Worm (Caenorhabditis elegans): ENCODE data around the gene nyn-3.

The nyn-3 gene

DNA sequence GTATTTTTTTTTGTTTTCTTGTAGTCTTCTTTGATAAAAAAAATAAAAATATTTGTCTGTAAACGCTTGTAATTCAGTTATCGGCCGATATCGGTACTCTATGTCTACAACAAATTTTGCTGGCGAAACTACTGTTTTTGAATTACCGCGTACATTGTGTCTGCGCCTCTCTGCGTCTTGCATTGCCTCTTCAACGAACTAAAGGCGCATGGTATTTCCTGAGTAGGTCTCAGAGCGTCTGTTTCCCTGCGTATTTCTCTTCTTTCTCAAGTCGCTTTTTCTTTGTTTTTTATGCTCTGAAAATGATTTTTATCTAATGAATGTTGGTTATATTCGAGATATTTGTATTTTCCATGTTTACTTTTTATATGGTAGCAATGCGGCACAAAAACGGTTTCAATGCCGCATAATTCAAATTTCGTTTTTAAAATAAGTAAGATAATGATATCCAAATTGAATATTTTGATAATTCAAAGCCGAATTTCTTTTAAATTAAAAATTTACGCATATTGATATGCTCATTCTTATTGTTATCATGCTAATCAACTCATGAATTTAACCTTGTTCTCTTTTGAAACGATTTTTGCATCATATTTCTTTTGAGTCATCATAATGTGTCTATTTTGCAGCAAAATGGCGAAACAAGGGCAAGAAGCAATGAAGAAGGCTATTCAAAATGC, 41.5 kb downstream of the nyn-3 start, which contains the start of gene phb-2:
Gene phb-2, plus strand, starts transcription at position 630 of the 680 bp plus-strand sequence.
- TF ChIP-seq ref-1 (GFP tag; conservative IDR thresholded peaks at IDR 0.05) (no peak), cog-1 (tag; optimal IDR thresholded peaks at IDR 0.05) (no peak), med-1 (GFP tag; optimal IDR thresholded peaks at IDR 0.05; ENCODE audit: insufficient read depth) (no peak), flt-1 (GFP tag; IDR thresholded peaks at IDR 0.05) (0 out of 2 replicates have a peak, but pooled peaks have one; percentile 51)

DNA sequence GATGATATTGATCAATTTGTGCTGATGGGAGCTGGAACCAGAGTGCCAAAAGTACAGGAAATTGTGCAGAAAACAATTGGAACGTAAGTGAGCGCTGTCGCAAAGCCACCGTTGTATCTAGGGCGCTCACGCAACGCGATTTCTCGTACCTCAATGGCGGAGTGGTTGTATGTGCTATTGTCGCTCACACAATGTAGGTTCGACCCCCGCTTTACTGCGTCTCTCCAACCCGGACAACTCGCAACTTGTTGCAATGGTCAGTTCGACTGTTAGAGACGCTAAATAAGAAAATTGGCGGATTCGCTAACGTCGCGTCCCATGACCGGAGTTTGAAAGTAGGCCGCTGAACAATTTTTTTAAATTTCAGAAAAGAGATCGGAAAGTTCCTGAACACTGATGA, 43.9 kb downstream of the nyn-3 start:
- peak; percentile 83 for TF ChIP-seq ref-1 (GFP tag; conservative IDR thresholded peaks at IDR 0.05)
- peak; percentile 43 for TF ChIP-seq cog-1 (tag; optimal IDR thresholded peaks at IDR 0.05)
- TF ChIP-seq T22C8.4 (GFP tag; IDR thresholded peaks at IDR 0.05) = no peak; the same call in 1 of the 2 replicates
- peak; percentile 92 for TF ChIP-seq flt-1 (GFP tag; IDR thresholded peaks at IDR 0.05)
- TF ChIP-seq ztf-29 (GFP tag; IDR thresholded peaks at IDR 0.05) = peak; percentile 66
- TF ChIP-seq med-1 (GFP tag; optimal IDR thresholded peaks at IDR 0.05; ENCODE audit: insufficient read depth) = peak; percentile 20
- peak; percentile 71 for TF ChIP-seq klf-2 (GFP tag; conservative IDR thresholded peaks at IDR 0.05)
- peak; percentile 91 for TF ChIP-seq tab-1 (GFP tag; IDR thresholded peaks at IDR 0.05)
- peak; percentile 90 for TF ChIP-seq ztf-23 (GFP tag; IDR thresholded peaks at IDR 0.05)

DNA sequence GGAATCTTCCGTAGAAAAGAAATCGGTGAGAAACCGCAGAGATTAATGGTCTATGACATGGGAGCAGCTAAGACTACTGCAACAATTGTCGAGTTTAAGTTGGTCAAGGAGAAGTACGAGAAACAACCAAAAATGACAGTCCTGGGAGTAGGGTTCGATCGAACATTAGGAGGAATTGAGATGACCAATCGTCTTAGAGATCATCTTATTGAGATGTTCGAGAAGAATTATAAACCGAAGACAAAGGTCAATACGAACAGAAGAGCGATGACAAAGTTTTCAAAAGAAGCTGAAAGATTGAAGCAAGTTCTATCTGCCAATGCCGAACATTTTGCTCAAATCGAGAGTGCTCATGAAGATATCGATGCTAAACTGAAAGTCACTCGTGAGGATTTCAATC, 44.4 kb downstream of the nyn-3 start:
- no peak for TF ChIP-seq ztf-23 (GFP tag; IDR thresholded peaks at IDR 0.05)
- no peak for TF ChIP-seq med-1 (GFP tag; optimal IDR thresholded peaks at IDR 0.05; ENCODE audit: insufficient read depth)
- TF ChIP-seq cog-1 (tag; optimal IDR thresholded peaks at IDR 0.05) = no peak
- TF ChIP-seq flt-1 (GFP tag; IDR thresholded peaks at IDR 0.05) = no peak
- TF ChIP-seq ref-1 (GFP tag; conservative IDR thresholded peaks at IDR 0.05) = no peak
- no peak for TF ChIP-seq ztf-29 (GFP tag; IDR thresholded peaks at IDR 0.05)
- TF ChIP-seq tab-1 (GFP tag; IDR thresholded peaks at IDR 0.05) = no peak
- TF ChIP-seq T22C8.4 (GFP tag; IDR thresholded peaks at IDR 0.05) = no peak
- TF ChIP-seq klf-2 (GFP tag; conservative IDR thresholded peaks at IDR 0.05) = no peak

DNA sequence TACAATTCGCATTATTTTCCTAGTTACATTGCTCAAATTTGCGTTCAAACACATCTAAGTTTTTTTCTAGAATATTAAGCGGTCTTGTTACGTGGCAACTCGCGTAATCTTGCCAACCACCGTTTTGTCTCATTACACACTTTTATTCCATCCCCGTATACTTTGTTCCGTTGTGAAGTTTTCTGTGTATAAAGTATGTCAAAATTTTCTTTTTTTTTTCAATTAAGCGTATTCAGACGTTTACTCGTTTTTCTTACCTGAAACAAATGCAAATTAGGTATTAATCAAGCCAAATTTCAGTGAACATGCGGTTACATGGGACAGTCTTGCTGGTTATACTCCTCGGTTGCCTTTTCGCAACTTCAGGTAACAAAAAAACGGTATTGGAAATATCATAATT, 45.4 kb downstream of the nyn-3 start, which contains the start of gene T24H7.2:
Gene T24H7.2, plus strand, starts transcription at position 301 of the 400 bp plus-strand sequence.
- TF ChIP-seq flt-1 (GFP tag; IDR thresholded peaks at IDR 0.05) (no peak), ref-1 (GFP tag; conservative IDR thresholded peaks at IDR 0.05) (no peak), T22C8.4 (GFP tag; IDR thresholded peaks at IDR 0.05) (no peak), ztf-29 (GFP tag; IDR thresholded peaks at IDR 0.05) (no peak), klf-2 (GFP tag; conservative IDR thresholded peaks at IDR 0.05) (no peak), ztf-23 (GFP tag; IDR thresholded peaks at IDR 0.05) (no peak), tab-1 (GFP tag; IDR thresholded peaks at IDR 0.05) (no peak), cog-1 (tag; optimal IDR thresholded peaks at IDR 0.05) (no peak), med-1 (GFP tag; optimal IDR thresholded peaks at IDR 0.05; ENCODE audit: insufficient read depth) (no peak)

DNA sequence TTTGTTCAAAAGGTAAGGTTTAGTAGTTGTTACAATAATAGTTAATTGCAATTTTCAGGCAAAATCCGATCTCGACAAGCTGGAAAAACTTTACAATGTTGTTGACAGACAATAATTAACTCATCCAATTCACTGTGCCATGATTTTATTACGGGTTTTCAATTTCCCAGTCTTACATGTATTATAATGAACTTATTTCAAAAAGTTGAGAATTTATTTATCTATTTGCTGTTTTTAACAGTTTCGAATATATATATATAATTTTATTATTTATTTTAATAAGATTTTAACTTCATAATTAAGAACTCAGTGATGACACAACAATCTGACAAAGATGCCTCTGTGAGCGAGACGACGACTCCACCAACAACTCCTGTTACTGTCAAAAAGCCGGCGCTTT, 46.4 kb downstream of the nyn-3 start, which contains the start of gene lelo-1:
Gene lelo-1, plus strand, starts transcription at position 301 of the 400 bp plus-strand sequence.
- TF ChIP-seq klf-2 (GFP tag; conservative IDR thresholded peaks at IDR 0.05) = no peak
- no peak for TF ChIP-seq med-1 (GFP tag; optimal IDR thresholded peaks at IDR 0.05; ENCODE audit: insufficient read depth)
- TF ChIP-seq ref-1 (GFP tag; conservative IDR thresholded peaks at IDR 0.05) = no peak
- TF ChIP-seq T22C8.4 (GFP tag; IDR thresholded peaks at IDR 0.05) = no peak
- no peak for TF ChIP-seq tab-1 (GFP tag; IDR thresholded peaks at IDR 0.05)
- TF ChIP-seq cog-1 (tag; optimal IDR thresholded peaks at IDR 0.05) = no peak
- no peak for TF ChIP-seq ztf-29 (GFP tag; IDR thresholded peaks at IDR 0.05)
- no peak for TF ChIP-seq ztf-23 (GFP tag; IDR thresholded peaks at IDR 0.05)
- TF ChIP-seq flt-1 (GFP tag; IDR thresholded peaks at IDR 0.05) = no peak

DNA sequence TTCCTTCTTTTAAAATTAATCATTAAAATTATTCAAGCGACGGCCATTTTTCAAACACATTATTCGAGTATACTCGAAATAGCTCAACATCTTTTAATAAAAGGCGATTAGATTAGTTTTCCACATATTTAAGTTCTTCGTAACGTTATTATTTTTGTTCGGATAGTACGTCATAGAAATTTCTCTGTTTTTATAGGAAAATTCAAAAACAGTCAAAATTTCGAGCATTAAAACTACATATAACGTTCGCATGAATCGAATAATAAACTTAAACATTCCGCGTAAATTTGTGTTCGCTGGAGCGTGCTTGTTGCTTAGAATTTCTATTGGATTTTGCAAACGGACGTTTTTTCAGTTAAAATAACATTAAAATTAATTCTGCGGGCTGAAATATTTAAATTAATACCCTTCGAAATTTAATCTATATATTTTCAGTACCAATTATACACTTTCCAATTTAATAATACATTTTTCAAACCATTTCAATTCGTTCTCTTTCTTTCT, 47.2 kb downstream of the nyn-3 start, which contains the start of gene blos-4:
Gene blos-4, plus strand, starts transcription at position 51 of the 504 bp plus-strand sequence.
- TF ChIP-seq ref-1 (GFP tag; conservative IDR thresholded peaks at IDR 0.05) = no peak
- no peak for TF ChIP-seq med-1 (GFP tag; optimal IDR thresholded peaks at IDR 0.05; ENCODE audit: insufficient read depth)
- TF ChIP-seq tab-1 (GFP tag; IDR thresholded peaks at IDR 0.05) = no peak

DNA sequence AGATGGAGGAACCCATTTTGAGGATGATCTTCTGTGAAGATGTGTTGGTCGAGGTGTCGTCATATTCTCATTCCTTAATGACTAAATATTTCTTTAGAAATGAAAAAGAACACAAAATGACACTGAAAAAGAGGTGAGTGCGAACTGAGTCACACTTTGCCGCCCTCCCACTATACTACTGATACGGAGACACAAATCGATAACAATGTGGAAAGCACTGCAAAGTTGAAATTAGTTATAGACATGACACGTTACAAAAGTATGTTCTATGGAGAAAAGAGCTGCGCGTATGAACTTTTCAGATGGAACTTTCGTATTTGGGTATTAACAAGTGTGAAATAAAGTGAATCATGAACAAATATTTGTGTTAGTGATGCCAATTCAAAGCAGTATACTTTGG, 48.3 kb downstream of the nyn-3 start, which contains the start of gene tat-4:
Gene tat-4, minus strand, starts transcription at position 117 of the 400 bp plus-strand sequence.
- TF ChIP-seq cog-1 (tag; optimal IDR thresholded peaks at IDR 0.05) = no peak
- TF ChIP-seq tab-1 (GFP tag; IDR thresholded peaks at IDR 0.05) = no peak
- TF ChIP-seq flt-1 (GFP tag; IDR thresholded peaks at IDR 0.05) = no peak
- no peak for TF ChIP-seq ztf-23 (GFP tag; IDR thresholded peaks at IDR 0.05)
- no peak for TF ChIP-seq T22C8.4 (GFP tag; IDR thresholded peaks at IDR 0.05)
- no peak for TF ChIP-seq ref-1 (GFP tag; conservative IDR thresholded peaks at IDR 0.05)

DNA sequence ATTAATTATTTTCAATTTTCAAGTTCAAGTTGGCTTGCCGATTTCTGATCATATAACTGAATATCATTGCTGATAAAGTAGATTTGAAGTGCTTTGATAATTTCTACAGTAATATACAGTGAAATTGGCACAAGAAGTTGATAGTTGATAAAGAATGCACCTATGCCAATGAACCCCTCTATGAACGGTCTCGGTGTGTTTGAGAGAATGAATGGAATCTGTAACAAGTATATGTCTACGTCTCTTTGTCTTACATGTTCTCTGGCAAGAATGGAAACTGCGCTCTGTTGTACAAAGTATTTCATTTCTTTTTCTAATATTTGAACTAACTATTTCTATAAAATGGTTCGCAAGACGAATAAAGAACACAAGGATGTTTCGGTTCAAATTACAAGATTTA, 50.7 kb downstream of the nyn-3 start, which contains the start of gene T24H7.8:
Gene T24H7.8, plus strand, starts transcription at position 301 of the 400 bp plus-strand sequence.
- no peak for TF ChIP-seq klf-2 (GFP tag; conservative IDR thresholded peaks at IDR 0.05)
- TF ChIP-seq tab-1 (GFP tag; IDR thresholded peaks at IDR 0.05) = no peak

Measured in whole organism, midembryonic.